Worm (Caenorhabditis elegans): ENCODE measurements around the gene srj-53.

DNA sequence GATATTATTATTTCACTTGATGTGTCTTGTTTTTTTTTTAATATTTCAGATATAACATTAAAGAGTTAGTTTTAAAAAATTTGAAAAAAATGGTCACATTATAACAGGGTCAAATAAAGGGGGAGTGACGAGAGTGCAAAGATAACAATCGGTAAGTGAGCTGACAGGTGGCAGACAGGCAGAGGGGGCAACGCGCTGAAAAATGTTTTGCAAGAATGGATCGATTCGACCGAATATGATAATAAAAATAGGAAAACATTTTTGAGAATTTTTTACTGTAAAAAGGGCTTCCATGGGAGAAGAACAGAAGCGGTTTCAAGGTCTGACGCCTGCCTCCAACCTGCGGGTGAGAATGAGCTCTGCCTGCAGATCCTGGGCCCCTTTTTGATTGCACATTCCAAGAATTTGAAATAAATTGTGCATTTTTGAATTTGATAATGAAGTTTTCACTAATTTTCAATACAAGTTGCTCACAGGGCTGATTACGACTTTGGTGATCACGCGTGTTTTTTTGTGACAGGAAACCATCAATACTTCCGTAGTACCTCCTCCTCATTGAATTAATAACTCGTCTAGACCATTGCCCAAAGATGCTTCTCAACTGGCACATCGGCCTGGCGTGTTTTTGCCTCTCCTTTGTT, 5.1 kb upstream of the srj-53 start, which contains the start of the genes ugt-29 and srx-5:
- no peak for TF ChIP-seq nhr-12 (tag; optimal IDR thresholded peaks at IDR 0.05)
- TF ChIP-seq nhr-23 (tag; optimal IDR thresholded peaks at IDR 0.05) = no peak
- no peak for TF ChIP-seq nhr-11 (tag; optimal IDR thresholded peaks at IDR 0.05)
- TF ChIP-seq nhr-237 (tag; optimal IDR thresholded peaks at IDR 0.05) = no peak
- TF ChIP-seq peb-1 (tag; optimal IDR thresholded peaks at IDR 0.05) = no peak
- TF ChIP-seq ZK546.5 (tag; optimal IDR thresholded peaks at IDR 0.05) = no peak
- no peak for TF ChIP-seq mdl-1 (tag; optimal IDR thresholded peaks at IDR 0.05)
- no peak for TF ChIP-seq ceh-82 (tag; optimal IDR thresholded peaks at IDR 0.05)
- TF ChIP-seq C34F6.9 (tag; optimal IDR thresholded peaks at IDR 0.05) = no peak
- TF ChIP-seq skn-1 (tag; optimal IDR thresholded peaks at IDR 0.05) = no peak

Data from whole organism, L2 larva.